Worm (Caenorhabditis elegans): ENCODE data around the gene cst-2.

cst-2 gene

ce11 chrX:4283989-4284388, 51.9 kb downstream of the cst-2 start, which contains the start of gene ets-10:
Gene ets-10, plus strand, starts transcription at chrX:4284189.
- peak; percentile 9 for TF ChIP-seq skn-1 (tag; optimal IDR thresholded peaks at IDR 0.05)
- no peak for TF ChIP-seq nhr-25 (tag; optimal IDR thresholded peaks at IDR 0.05)
- TF ChIP-seq ceh-9 (tag; optimal IDR thresholded peaks at IDR 0.05), result no peak
- TF ChIP-seq sea-2 (GFP tag; optimal IDR thresholded peaks at IDR 0.05), result no peak
- peak; percentile 39 for TF ChIP-seq elt-2 (tag; optimal IDR thresholded peaks at IDR 0.05)
- no peak for TF ChIP-seq elt-1 (tag; optimal IDR thresholded peaks at IDR 0.05)
- no peak for TF ChIP-seq nhr-28 (tag; optimal IDR thresholded peaks at IDR 0.05)
- no peak for TF ChIP-seq nhr-237 (tag; optimal IDR thresholded peaks at IDR 0.05)
- TF ChIP-seq mdl-1 (tag; optimal IDR thresholded peaks at IDR 0.05), result no peak
- no peak for TF ChIP-seq nhr-23 (tag; optimal IDR thresholded peaks at IDR 0.05)
- TF ChIP-seq elt-3 (tag; optimal IDR thresholded peaks at IDR 0.05), result no peak
- TF ChIP-seq ceh-82 (tag; optimal IDR thresholded peaks at IDR 0.05), result no peak
- no peak for TF ChIP-seq egl-5 (tag; optimal IDR thresholded peaks at IDR 0.05)
- peak; percentile 34 for TF ChIP-seq pqm-1 (tag; optimal IDR thresholded peaks at IDR 0.05)
- no peak for TF ChIP-seq unc-62 (GFP tag; optimal IDR thresholded peaks at IDR 0.05)
- no peak for TF ChIP-seq R02D3.7 (tag; optimal IDR thresholded peaks at IDR 0.05)
- no peak for TF ChIP-seq nhr-12 (tag; optimal IDR thresholded peaks at IDR 0.05)
- no peak for TF ChIP-seq fkh-10 (GFP tag; optimal IDR thresholded peaks at IDR 0.05)
- no peak for TF ChIP-seq eor-1 (tag; optimal IDR thresholded peaks at IDR 0.05)
- TF ChIP-seq ztf-4 (tag; optimal IDR thresholded peaks at IDR 0.05), result no peak
- no peak for TF ChIP-seq snpc-4 (tag; optimal IDR thresholded peaks at IDR 0.05)
- TF ChIP-seq daf-12 (tag; optimal IDR thresholded peaks at IDR 0.05), result no peak
- no peak for TF ChIP-seq nhr-11 (tag; optimal IDR thresholded peaks at IDR 0.05)
- peak; percentile 37 for TF ChIP-seq pha-4 (tag; optimal IDR thresholded peaks at IDR 0.05)
- no peak for TF ChIP-seq nhr-77 (tag; optimal IDR thresholded peaks at IDR 0.05)
- TF ChIP-seq zag-1 (tag; optimal IDR thresholded peaks at IDR 0.05), result no peak
- no peak for TF ChIP-seq nhr-43 (tag; optimal IDR thresholded peaks at IDR 0.05; ENCODE audit: poor library complexity, severe bottlenecking)
- no peak for TF ChIP-seq lin-15B (tag; optimal IDR thresholded peaks at IDR 0.05)
- TF ChIP-seq tbx-2 (tag; optimal IDR thresholded peaks at IDR 0.05), result no peak
